Fruit fly (Drosophila melanogaster) whole organism, wandering third instar larva: ENCODE data around the gene CG42246.

ENCODE experiments used
- Abd-B ChIP-seq: fragments of >200 bp; optimal IDR thresholded peaks from 2 replicates; lab custom pipeline; 2017; ENCODE audit warnings: missing biosample characterization, missing genetic modification characterization
- CG32264 ChIP-seq: fragments of 200-800 bp; sonication (Bioruptor generic); optimal IDR thresholded peaks from 2 replicates; lab custom pipeline; 2016; ENCODE audit warnings: missing biosample characterization, missing genetic modification characterization
- CrebA ChIP-seq: fragments of 200-800 bp; sonication (Bioruptor generic); optimal IDR thresholded peaks from 2 replicates; lab custom pipeline; 2016; ENCODE audit warnings: missing biosample characterization, mild to moderate bottlenecking, missing genetic modification characterization, borderline replicate concordance
- Dfd ChIP-seq: fragments of >200 bp; optimal IDR thresholded peaks from 2 replicates; lab custom pipeline; 2017; ENCODE audit warnings: missing biosample characterization, missing genetic modification characterization
- GATAd ChIP-seq: sonication (Bioruptor generic); optimal IDR thresholded peaks from 2 replicates; lab custom pipeline; 2016; ENCODE audit warnings: missing biosample characterization, missing genetic modification characterization
- HLH106 ChIP-seq: fragments of 200-800 bp; optimal IDR thresholded peaks from 3 replicates; lab custom pipeline; 2019; ENCODE audit warnings: missing biosample characterization, mild to moderate bottlenecking, missing genetic modification characterization, moderate library complexity
- Hnf4 ChIP-seq: fragments of 200-800 bp; sonication (Bioruptor generic); optimal IDR thresholded peaks from 2 replicates; lab custom pipeline; 2016; ENCODE audit warnings: missing biosample characterization, mild to moderate bottlenecking, missing genetic modification characterization
- Hr83 ChIP-seq: fragments of 200-300 bp; sonication (Bioruptor generic); optimal IDR thresholded peaks from 2 replicates; lab custom pipeline; 2016; ENCODE audit warnings: missing biosample characterization, mild to moderate bottlenecking, missing genetic modification characterization, moderate library complexity; ENCODE audit not compliant: poor library complexity, severe bottlenecking
- Jra ChIP-seq: sonication (Bioruptor generic); optimal IDR thresholded peaks from 2 replicates; lab custom pipeline; 2016; ENCODE audit warnings: missing biosample characterization, missing genetic modification characterization
- N ChIP-seq: fragments of >200 bp; optimal IDR thresholded peaks from 2 replicates; lab custom pipeline; 2018; ENCODE audit warnings: missing biosample characterization, missing external identifiers, missing genetic modification characterization
- OdsH ChIP-seq: fragments of 200-800 bp; sonication (Bioruptor generic); optimal IDR thresholded peaks from 2 replicates; lab custom pipeline; 2016; ENCODE audit warnings: missing biosample characterization, mild to moderate bottlenecking, missing genetic modification characterization
- Rel ChIP-seq, 2 experiments: fragments of 200-800 bp; sonication (Bioruptor generic) in 1 of 2; optimal IDR thresholded peaks; 2 replicates in 1 of 2; 3 replicates in 1 of 2; lab custom pipeline; 2016 to 2019; ENCODE audit warnings: mild to moderate bottlenecking in 2 of 2, missing biosample characterization in 2 of 2, missing genetic modification characterization in 2 of 2, moderate library complexity in 1 of 2
- Sp1 ChIP-seq: fragments of 200-800 bp; sonication (Bioruptor generic); optimal IDR thresholded peaks from 3 replicates; lab custom pipeline; 2019; ENCODE audit warnings: missing biosample characterization, mild to moderate bottlenecking, missing genetic modification characterization, moderate library complexity
- Vsx2 ChIP-seq: fragments of 200-300, 225-300 bp; sonication (Bioruptor generic); optimal IDR thresholded peaks from 2 replicates; lab custom pipeline; 2018; ENCODE audit warnings: missing biosample characterization, missing genetic modification characterization; ENCODE audit not compliant: partially characterized antibody
- br ChIP-seq: fragments of 200-800 bp; sonication (Bioruptor generic); optimal IDR thresholded peaks from 2 replicates; lab custom pipeline; 2016; ENCODE audit warnings: missing biosample characterization, missing genetic modification characterization
- brk ChIP-seq: fragments of 200-800 bp; sonication (Bioruptor generic); optimal IDR thresholded peaks from 2 replicates; lab custom pipeline; 2016; ENCODE audit warnings: missing biosample characterization, mild to moderate bottlenecking, missing genetic modification characterization
- dl ChIP-seq, 2 experiments: fragments of 175-275, 200-275 bp in 1 of 2; fragments of 200-275 bp in 1 of 2; sonication (Bioruptor generic); optimal IDR thresholded peaks; lab custom pipeline; 2018; ENCODE audit warnings: mild to moderate bottlenecking in 2 of 2, missing biosample characterization in 2 of 2, missing genetic modification characterization in 2 of 2, moderate library complexity in 2 of 2; ENCODE audit not compliant: partially characterized antibody in 2 of 2, insufficient read depth in 1 of 2
- dmrt93B ChIP-seq: fragments of 200-800 bp; sonication (Bioruptor generic); optimal IDR thresholded peaks from 2 replicates; lab custom pipeline; 2018; ENCODE audit warnings: missing biosample characterization, mild to moderate bottlenecking, missing genetic modification characterization
- dsf ChIP-seq: sonication (Bioruptor generic); optimal IDR thresholded peaks from 2 replicates; lab custom pipeline; 2016; ENCODE audit warnings: missing biosample characterization, missing genetic modification characterization, borderline replicate concordance
- ey ChIP-seq: fragments of 200-800 bp; sonication (Bioruptor generic); optimal IDR thresholded peaks from 2 replicates; lab custom pipeline; 2016; ENCODE audit warnings: missing biosample characterization, missing genetic modification characterization
- foxo ChIP-seq, 2 experiments: fragments of 200-800 bp; sonication (Bioruptor generic); optimal IDR thresholded peaks; 2 replicates in 1 of 2; 3 replicates in 1 of 2; lab custom pipeline; 2016 to 2017; ENCODE audit warnings: missing biosample characterization in 2 of 2, missing genetic modification characterization in 2 of 2
- fru ChIP-seq: fragments of 200-800 bp; sonication (Bioruptor generic); optimal IDR thresholded peaks from 3 replicates; lab custom pipeline; 2016; ENCODE audit warnings: missing biosample characterization, mild to moderate bottlenecking, missing genetic modification characterization
- h ChIP-seq: fragments of 200-800 bp; sonication (Bioruptor generic); optimal IDR thresholded peaks from 3 replicates; lab custom pipeline; 2016; ENCODE audit warnings: missing biosample characterization, mild to moderate bottlenecking, missing genetic modification characterization
- jim ChIP-seq: fragments of 175-275, 200-325 bp; sonication (Bioruptor generic); optimal IDR thresholded peaks from 2 replicates; lab custom pipeline; 2016; ENCODE audit warnings: missing biosample characterization, mild to moderate bottlenecking, missing genetic modification characterization
- pan ChIP-seq: fragments of >200 bp; optimal IDR thresholded peaks from 2 replicates; lab custom pipeline; 2017
- psq ChIP-seq: fragments of 200-800 bp; sonication (Bioruptor generic); optimal IDR thresholded peaks from 3 replicates; lab custom pipeline; 2017; ENCODE audit warnings: missing biosample characterization, mild to moderate bottlenecking, missing genetic modification characterization, moderate library complexity
- sage ChIP-seq: fragments of 200-800 bp; sonication (Bioruptor generic); optimal IDR thresholded peaks from 2 replicates; lab custom pipeline; 2016; ENCODE audit warnings: missing biosample characterization, mild to moderate bottlenecking, missing genetic modification characterization
- tai ChIP-seq: sonication (Bioruptor generic); optimal IDR thresholded peaks from 2 replicates; lab custom pipeline; 2016; ENCODE audit warnings: missing biosample characterization, missing genetic modification characterization
- usp ChIP-seq: fragments of >200 bp; optimal IDR thresholded peaks from 2 replicates; lab custom pipeline; 2017; ENCODE audit warnings: missing biosample characterization, missing genetic modification characterization
- woc ChIP-seq: sonication (Bioruptor generic); optimal IDR thresholded peaks from 2 replicates; lab custom pipeline; 2016; ENCODE audit warnings: missing biosample characterization, mild to moderate bottlenecking, missing genetic modification characterization

Gene CG42246

DNA sequence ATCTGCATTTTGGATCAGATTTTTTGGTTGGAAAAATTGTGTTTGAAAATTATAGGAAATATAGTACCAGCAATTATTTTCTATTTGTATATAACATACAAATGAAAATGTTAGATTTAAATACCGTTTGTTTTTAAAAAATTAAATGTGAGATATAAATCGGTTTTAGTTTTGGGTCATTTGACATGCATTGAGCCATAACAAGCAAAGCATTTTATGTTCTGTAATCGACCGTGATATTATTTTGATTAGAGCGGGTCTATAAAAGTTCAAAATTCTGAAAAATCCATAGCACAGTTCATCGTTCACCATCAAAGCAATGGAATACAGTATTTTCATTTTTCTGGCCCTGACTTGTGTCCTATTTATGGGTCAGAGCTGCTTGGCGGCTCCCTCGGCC, 5.2 kb upstream of the CG42246 start, which contains the start of gene CG34337:
Gene CG34337 (plus strand): TSS at position 301 of the 400 bp plus-strand sequence.
- TF ChIP-seq woc (GFP tag; lab: Kevin White, UChicago) (no peak), ey (GFP tag; lab: Kevin White, UChicago) (no peak), Abd-B (GFP tag; lab: Kevin White, UChicago) (no peak), dsf (GFP tag; lab: Kevin White, UChicago) (no peak), Hr83 (GFP tag; lab: Kevin White, UChicago) (no peak), dl (GFP tag; optimal IDR thresholded peaks at IDR 0.05; lab: Kevin White, UChicago; ENCODE audit: insufficient read depth in 1 of 2, partially characterized antibody in 2 of 2) (no peak), dmrt93B (GFP tag; lab: Kevin White, UChicago) (no peak), Rel (GFP tag; optimal IDR thresholded peaks at IDR 0.05; lab: Kevin White, UChicago) (no peak), Rel (tag; optimal IDR thresholded peaks at IDR 0.05; lab: Kevin White, UChicago) (no peak), OdsH (GFP tag; lab: Kevin White, UChicago) (no peak), tai (GFP tag; lab: Kevin White, UChicago) (no peak), Hnf4 (no peak), HLH106 (tag; lab: Kevin White, UChicago) (no peak), Jra (no peak)

DNA sequence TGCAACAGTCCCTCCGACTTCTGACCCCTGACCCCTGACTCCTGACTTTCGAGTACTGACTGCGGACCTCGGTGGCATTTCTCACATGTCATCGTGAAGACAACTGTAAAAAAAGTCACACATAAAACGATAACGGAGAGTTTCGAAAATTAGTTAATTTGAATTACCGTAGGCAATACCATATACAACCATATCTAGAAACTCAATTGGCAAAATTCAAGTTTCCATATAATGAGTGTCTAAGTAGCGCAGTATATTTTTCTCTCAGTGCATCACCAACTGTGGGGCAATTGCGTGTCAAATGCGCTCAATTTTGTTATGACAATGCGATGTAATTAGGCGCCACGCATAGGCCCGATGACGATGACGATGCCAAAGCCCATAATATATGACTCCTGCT, 3.3 kb upstream of the CG42246 start:
- TF ChIP-seq jim (no peak), Hnf4 (no peak), dl (GFP tag; optimal IDR thresholded peaks at IDR 0.05; lab: Kevin White, UChicago; ENCODE audit: insufficient read depth in 1 of 2, partially characterized antibody in 2 of 2) (no peak), Rel (GFP tag; optimal IDR thresholded peaks at IDR 0.05; lab: Kevin White, UChicago) (no peak), Rel (tag; optimal IDR thresholded peaks at IDR 0.05; lab: Kevin White, UChicago) (no peak), GATAd (GFP tag; lab: Kevin White, UChicago) (no peak), tai (GFP tag; lab: Kevin White, UChicago) (no peak), CrebA (no peak), usp (GFP tag; lab: Kevin White, UChicago) (no peak), woc (GFP tag; lab: Kevin White, UChicago) (no peak), pan (lab: Kevin White, UChicago) (no peak), Abd-B (GFP tag; lab: Kevin White, UChicago) (no peak), dsf (GFP tag; lab: Kevin White, UChicago) (no peak), foxo (GFP tag; optimal IDR thresholded peaks at IDR 0.05; lab: Kevin White, UChicago) (no peak), Jra (no peak), sage (no peak), OdsH (GFP tag; lab: Kevin White, UChicago) (no peak), CG32264 (GFP tag; lab: Kevin White, UChicago) (no peak), N (no peak), br (GFP tag; lab: Kevin White, UChicago) (no peak)

DNA sequence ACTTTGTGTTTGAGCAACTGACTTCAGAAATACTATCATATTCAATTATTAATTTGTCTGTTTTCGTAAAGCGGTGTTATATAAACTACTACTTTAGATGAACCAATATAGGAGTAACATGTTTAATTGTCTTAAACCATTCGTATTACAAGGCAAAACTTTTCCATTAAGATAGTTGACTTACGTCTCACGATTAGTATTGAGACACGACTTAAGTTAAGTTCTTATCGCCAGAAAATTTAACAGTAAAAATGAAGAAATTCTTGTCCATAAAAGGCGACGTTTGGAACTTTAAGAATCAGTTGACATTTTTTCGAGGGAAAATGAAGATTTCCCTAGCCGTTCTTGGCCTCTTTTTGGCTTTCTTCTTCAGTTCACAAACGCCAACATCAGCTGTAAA, 1.9 kb upstream of the CG42246 start, which contains the start of gene CG42705:
Gene CG42705 (plus strand): TSS at position 301 of the 400 bp plus-strand sequence.
- no peak for TF ChIP-seq dsf (GFP tag; lab: Kevin White, UChicago)
- no peak for TF ChIP-seq Jra
- TF ChIP-seq woc (GFP tag; lab: Kevin White, UChicago), result no peak
- no peak for TF ChIP-seq foxo (GFP tag; optimal IDR thresholded peaks at IDR 0.05; lab: Kevin White, UChicago)
- no peak for TF ChIP-seq Rel (GFP tag; optimal IDR thresholded peaks at IDR 0.05; lab: Kevin White, UChicago)
- TF ChIP-seq Rel (tag; optimal IDR thresholded peaks at IDR 0.05; lab: Kevin White, UChicago), result no peak
- no peak for TF ChIP-seq brk (GFP tag; lab: Kevin White, UChicago)
- no peak for TF ChIP-seq CrebA
- no peak for TF ChIP-seq psq (GFP tag; lab: Kevin White, UChicago)
- TF ChIP-seq h (GFP tag; lab: Kevin White, UChicago), result no peak
- TF ChIP-seq, all 38 proteins: peak for 0

DNA sequence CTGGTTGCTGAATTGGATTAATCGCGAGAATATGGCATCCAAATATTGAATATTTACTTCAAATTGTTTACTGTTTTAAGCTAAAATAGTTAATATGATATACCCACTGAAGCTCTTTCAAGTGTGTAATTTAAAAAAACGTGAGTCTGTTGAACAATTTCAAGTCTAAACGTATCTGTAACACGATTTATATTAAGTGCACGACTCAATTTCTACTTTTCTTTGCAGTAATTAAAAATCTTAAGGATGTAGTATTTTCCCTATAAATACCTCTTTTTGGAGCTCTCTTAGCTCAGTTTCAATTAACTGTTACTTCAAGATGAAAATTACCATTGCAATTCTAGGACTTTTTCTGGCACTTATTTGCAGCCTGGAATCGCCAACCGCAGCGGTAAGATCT, 662 bp upstream of the CG42246 start, which contains the start of gene CG42704:
Gene CG42704 (plus strand): TSS at position 301 of the 400 bp plus-strand sequence.
- no peak for TF ChIP-seq HLH106 (tag; lab: Kevin White, UChicago)
- TF ChIP-seq Jra, result no peak
- no peak for TF ChIP-seq CrebA
- no peak for TF ChIP-seq Sp1 (GFP tag; lab: Kevin White, UChicago)
- TF ChIP-seq pan (lab: Kevin White, UChicago), result no peak
- no peak for TF ChIP-seq woc (GFP tag; lab: Kevin White, UChicago)
- no peak for TF ChIP-seq dsf (GFP tag; lab: Kevin White, UChicago)
- no peak for TF ChIP-seq sage
- no peak for TF ChIP-seq fru (GFP tag; lab: Kevin White, UChicago)
- TF ChIP-seq GATAd (GFP tag; lab: Kevin White, UChicago), result no peak
- TF ChIP-seq tai (GFP tag; lab: Kevin White, UChicago), result no peak
- no peak for TF ChIP-seq dl (GFP tag; optimal IDR thresholded peaks at IDR 0.05; lab: Kevin White, UChicago; ENCODE audit: insufficient read depth in 1 of 2, partially characterized antibody in 2 of 2)
- no peak for TF ChIP-seq usp (GFP tag; lab: Kevin White, UChicago)
- no peak for TF ChIP-seq ey (GFP tag; lab: Kevin White, UChicago)
- no peak for TF ChIP-seq Dfd (GFP tag; lab: Kevin White, UChicago)
- no peak for TF ChIP-seq Vsx2 (GFP tag; lab: Kevin White, UChicago)
- TF ChIP-seq br (GFP tag; lab: Kevin White, UChicago), result no peak
- TF ChIP-seq, all 38 proteins: peak for 0
